Fruit fly (Drosophila melanogaster) whole organism, embryonic: ENCODE results near the gene GramD1B.

Source experiments
- B-H2 ChIP-seq: fragments of 200-800 bp; sonication (Bioruptor generic); optimal IDR thresholded peaks from 2 replicates; lab custom pipeline; 2018; ENCODE audit warnings: missing biosample characterization, mild to moderate bottlenecking, missing genetic modification characterization
- CG10431 ChIP-seq: fragments of 200-800 bp; sonication (Bioruptor generic); optimal IDR thresholded peaks from 3 replicates; lab custom pipeline; 2018; ENCODE audit warnings: missing biosample characterization, mild to moderate bottlenecking, missing genetic modification characterization
- CG13775 ChIP-seq: fragments of 200-800 bp; sonication (Bioruptor generic); optimal IDR thresholded peaks from 3 replicates; lab custom pipeline; 2017; ENCODE audit warnings: missing biosample characterization, mild to moderate bottlenecking, missing genetic modification characterization
- CG15514 ChIP-seq: fragments of 200-800 bp; sonication (Bioruptor generic); optimal IDR thresholded peaks from 3 replicates; lab custom pipeline; 2017; ENCODE audit warnings: missing biosample characterization, missing genetic modification characterization, mild to moderate bottlenecking, moderate library complexity, missing genetic modification reagents
- CG17802 ChIP-seq: fragments of 200-800 bp; sonication (Bioruptor generic); optimal IDR thresholded peaks from 2 replicates; lab custom pipeline; 2018; ENCODE audit warnings: missing biosample characterization, mild to moderate bottlenecking, missing genetic modification characterization, moderate library complexity
- CG2116 ChIP-seq: fragments of 200-800 bp; sonication (Bioruptor generic); optimal IDR thresholded peaks from 3 replicates; lab custom pipeline; 2018; ENCODE audit warnings: missing biosample characterization, mild to moderate bottlenecking, missing genetic modification characterization
- CG2129 ChIP-seq: fragments of 200-800 bp; sonication (Bioruptor generic); IDR thresholded peaks from 2 replicates; pipeline ENCODE4 v1.3.6; 2022; ENCODE audit warnings: missing biosample characterization, missing genetic modification characterization; ENCODE audit not compliant: partially characterized antibody
- CG2202 ChIP-seq: fragments of 200-800 bp; sonication (Bioruptor generic); optimal IDR thresholded peaks from 2 replicates; lab custom pipeline; 2018; ENCODE audit warnings: missing biosample characterization, mild to moderate bottlenecking, missing genetic modification characterization
- CG2712 ChIP-seq: fragments of 200-800 bp; optimal IDR thresholded peaks from 3 replicates; lab custom pipeline; 2019; ENCODE audit warnings: missing biosample characterization, mild to moderate bottlenecking, missing genetic modification characterization, moderate library complexity
- CG34224 ChIP-seq: fragments of 200-800 bp; sonication (Bioruptor generic); IDR thresholded peaks from 3 replicates; pipeline ENCODE4 v1.3.6; 2022; ENCODE audit warnings: missing biosample characterization, missing genetic modification characterization; ENCODE audit not compliant: partially characterized antibody
- CG34376 ChIP-seq: fragments of 200-800 bp; sonication (Bioruptor generic); optimal IDR thresholded peaks from 2 replicates; lab custom pipeline; 2018; ENCODE audit warnings: missing biosample characterization, mild to moderate bottlenecking, missing genetic modification characterization
- CG3847 ChIP-seq: fragments of 200-800 bp; sonication (Bioruptor generic); IDR thresholded peaks from 2 replicates; pipeline ENCODE4 v1.3.6; 2022; ENCODE audit warnings: missing biosample characterization, missing genetic modification characterization
- CG5953 ChIP-seq: fragments of 200-800 bp; sonication (Bioruptor generic); IDR thresholded peaks from 2 replicates; pipeline ENCODE4 v1.3.6; 2022; ENCODE audit warnings: missing biosample characterization, missing genetic modification characterization
- CG6854 ChIP-seq: fragments of 200-800 bp; sonication (Bioruptor generic); optimal IDR thresholded peaks from 3 replicates; lab custom pipeline; 2017; ENCODE audit warnings: missing biosample characterization, mild to moderate bottlenecking, missing genetic modification characterization
- CG8089 ChIP-seq: fragments of 200-800 bp; sonication (Bioruptor generic); optimal IDR thresholded peaks from 3 replicates; lab custom pipeline; 2016; ENCODE audit warnings: missing biosample characterization, missing genetic modification characterization
- CG8765 ChIP-seq: fragments of 200-800 bp; sonication (Bioruptor generic); IDR thresholded peaks from 2 replicates; pipeline ENCODE4 v1.3.6; 2022; ENCODE audit warnings: missing biosample characterization, missing genetic modification characterization
- CG8924 ChIP-seq: fragments of 200-800 bp; optimal IDR thresholded peaks from 3 replicates; lab custom pipeline; 2019; ENCODE audit warnings: missing biosample characterization, mild to moderate bottlenecking, missing genetic modification characterization, moderate library complexity
- CG9437 ChIP-seq: fragments of 200-800 bp; sonication (Bioruptor generic); optimal IDR thresholded peaks from 2 replicates; lab custom pipeline; 2018; ENCODE audit warnings: missing biosample characterization, mild to moderate bottlenecking, missing genetic modification characterization
- CG9727 ChIP-seq: fragments of 200-800 bp; sonication (Bioruptor generic); optimal IDR thresholded peaks from 3 replicates; lab custom pipeline; 2017; ENCODE audit warnings: missing biosample characterization, mild to moderate bottlenecking, missing genetic modification characterization
- Camta ChIP-seq: fragments of 200-800 bp; sonication (Bioruptor generic); optimal IDR thresholded peaks from 2 replicates; lab custom pipeline; 2016; ENCODE audit warnings: missing biosample characterization, missing genetic modification characterization
- CkIIα-i1 ChIP-seq: fragments of 200-800 bp; sonication (Bioruptor generic); IDR thresholded peaks from 2 replicates; pipeline ENCODE4 v1.3.6; 2022; ENCODE audit warnings: missing biosample characterization, missing genetic modification characterization
- Dip2 ChIP-seq: fragments of 200-800 bp; sonication (Bioruptor generic); IDR thresholded peaks from 2 replicates; pipeline ENCODE4 v1.3.6; 2022; ENCODE audit warnings: missing biosample characterization, missing genetic modification characterization
- Elba2 ChIP-seq: fragments of 200-800 bp; sonication (Bioruptor generic); optimal IDR thresholded peaks from 3 replicates; lab custom pipeline; 2016; ENCODE audit warnings: missing biosample characterization, missing genetic modification characterization
- HLH3B ChIP-seq: fragments of 200-800 bp; sonication (Bioruptor generic); IDR thresholded peaks from 2 replicates; pipeline ENCODE4 v1.3.6; 2022; ENCODE audit warnings: missing biosample characterization, missing genetic modification characterization
- Hey ChIP-seq: fragments of 200-800 bp; sonication (Bioruptor generic); optimal IDR thresholded peaks from 3 replicates; lab custom pipeline; 2018; ENCODE audit warnings: missing biosample characterization, mild to moderate bottlenecking, missing genetic modification characterization
- Med ChIP-seq: fragments of 200-800 bp; sonication (Bioruptor generic); peaks from one replicate; lab custom pipeline; 2016; ENCODE audit warnings: missing biosample characterization, missing genetic modification characterization, mild to moderate bottlenecking, inconsistent platforms, moderate library complexity
- Opbp ChIP-seq: fragments of 200-800 bp; sonication (Bioruptor generic); IDR thresholded peaks from 3 replicates; pipeline ENCODE4 v1.3.6; 2022; ENCODE audit warnings: missing biosample characterization, missing genetic modification characterization; ENCODE audit not compliant: partially characterized antibody
- Rx ChIP-seq: fragments of 200-800 bp; sonication (Bioruptor generic); IDR thresholded peaks from 2 replicates; pipeline ENCODE4 v1.3.6; 2022; ENCODE audit warnings: missing biosample characterization, missing genetic modification characterization
- Tbp ChIP-seq: fragments of >200 bp; optimal IDR thresholded peaks from 2 replicates; lab custom pipeline; 2018; ENCODE audit warnings: missing biosample characterization, missing genetic modification characterization
- ac ChIP-seq: fragments of 200-800 bp; sonication (Bioruptor generic); optimal IDR thresholded peaks from 3 replicates; lab custom pipeline; 2017; ENCODE audit warnings: missing biosample characterization, mild to moderate bottlenecking, missing genetic modification characterization
- caup ChIP-seq: fragments of 200-800 bp; sonication (Bioruptor generic); optimal IDR thresholded peaks from 3 replicates; lab custom pipeline; 2017; ENCODE audit warnings: missing biosample characterization, mild to moderate bottlenecking, missing genetic modification characterization, moderate library complexity; ENCODE audit not compliant: severe bottlenecking
- cg ChIP-seq: fragments of 200-800 bp; sonication (Bioruptor generic); optimal IDR thresholded peaks from 3 replicates; lab custom pipeline; 2019; ENCODE audit warnings: missing biosample characterization, mild to moderate bottlenecking, missing genetic modification characterization, moderate library complexity
- chinmo ChIP-seq: fragments of 200-800 bp; sonication (Bioruptor generic); IDR thresholded peaks from 4 replicates; pipeline ENCODE4 v1.3.6; 2022; ENCODE audit warnings: missing biosample characterization, missing genetic modification characterization; ENCODE audit not compliant: partially characterized antibody
- danr ChIP-seq: fragments of 200-800 bp; sonication (Bioruptor generic); IDR thresholded peaks from 2 replicates; pipeline ENCODE4 v1.3.6; 2022; ENCODE audit warnings: missing biosample characterization, missing genetic modification characterization
- jigr1 ChIP-seq: fragments of 200-800 bp; sonication (Bioruptor generic); IDR thresholded peaks from 3 replicates; pipeline ENCODE4 v1.3.6; 2022; ENCODE audit warnings: missing biosample characterization, missing genetic modification characterization
- lbe ChIP-seq: fragments of 200-800 bp; sonication (Bioruptor generic); optimal IDR thresholded peaks from 2 replicates; lab custom pipeline; 2016; ENCODE audit warnings: missing biosample characterization, mild to moderate bottlenecking, missing genetic modification characterization
- pan ChIP-seq, 4 experiments: fragments of >200 bp in 3 of 4; fragments of 200-800 bp in 1 of 4; sonication (Bioruptor generic) in 1 of 4; optimal IDR thresholded peaks in 3 of 4; IDR thresholded peaks in 1 of 4; 2 replicates each; pipeline versions ENCODE4 v1.3.6 to Lab custom; 2017 to 2022; ENCODE audit warnings: missing biosample characterization in 2 of 4, missing genetic modification characterization in 2 of 4, mixed read lengths in 1 of 4
- pros ChIP-seq: fragments of 200-800 bp; sonication (Bioruptor generic); optimal IDR thresholded peaks from 3 replicates; lab custom pipeline; 2019; ENCODE audit warnings: missing biosample characterization, mild to moderate bottlenecking, missing genetic modification characterization, moderate library complexity
- schlank ChIP-seq: fragments of 200-800 bp; sonication (Bioruptor generic); optimal IDR thresholded peaks from 2 replicates; lab custom pipeline; 2018; ENCODE audit warnings: missing biosample characterization, mild to moderate bottlenecking, missing genetic modification characterization
- sd ChIP-seq: fragments of 200-800 bp; sonication (Bioruptor generic); optimal IDR thresholded peaks from 3 replicates; lab custom pipeline; 2018; ENCODE audit warnings: missing biosample characterization, mild to moderate bottlenecking, missing genetic modification characterization, moderate library complexity
- slou ChIP-seq: fragments of 200-800 bp; sonication (Bioruptor generic); optimal IDR thresholded peaks from 3 replicates; lab custom pipeline; 2016; ENCODE audit warnings: missing biosample characterization, missing genetic modification characterization
- sug ChIP-seq: fragments of 200-800 bp; optimal IDR thresholded peaks from 2 replicates; lab custom pipeline; 2019; ENCODE audit warnings: missing biosample characterization, mild to moderate bottlenecking, missing genetic modification characterization, moderate library complexity
- unpg ChIP-seq: fragments of 200-800 bp; sonication (Bioruptor generic); optimal IDR thresholded peaks from 3 replicates; lab custom pipeline; 2018; ENCODE audit warnings: missing biosample characterization, mild to moderate bottlenecking, missing genetic modification characterization, moderate library complexity
- vfl ChIP-seq: fragments of 200-800 bp; sonication (Bioruptor generic); optimal IDR thresholded peaks from 2 replicates; lab custom pipeline; 2016; ENCODE audit warnings: missing biosample characterization, missing genetic modification characterization
- vvl ChIP-seq: fragments of 200-800 bp; sonication (Bioruptor generic); IDR thresholded peaks from 2 replicates; pipeline ENCODE4 v1.3.6; 2022; ENCODE audit warnings: missing biosample characterization, missing genetic modification characterization
- wdn ChIP-seq: fragments of 200-800 bp; sonication (Bioruptor generic); IDR thresholded peaks from 2 replicates; pipeline ENCODE4 v1.3.6; 2022; ENCODE audit warnings: missing biosample characterization, missing genetic modification characterization

Gene GramD1B

dm6 chr2L:3366043-3366679 is 7.0 kb downstream of the GramD1B start (continued):
- peak; percentile 89 for TF ChIP-seq Hey (tag; lab: Kevin White, UChicago)
- TF ChIP-seq wdn (GFP tag; lab: Robert Waterston, UW): no peak
- no peak for TF ChIP-seq caup
- TF ChIP-seq HLH3B (GFP tag; lab: Robert Waterston, UW): no peak
- TF ChIP-seq slou: no peak
- no peak for TF ChIP-seq CG5953 (GFP tag; lab: Robert Waterston, UW)
- TF ChIP-seq vvl (GFP tag; lab: Robert Waterston, UW): no peak
- TF ChIP-seq lbe: no peak
- no peak for TF ChIP-seq schlank
- no peak for TF ChIP-seq unpg (GFP tag; lab: Kevin White, UChicago)
- TF ChIP-seq Camta (GFP tag; lab: Kevin White, UChicago): no peak
- no peak for TF ChIP-seq Opbp (GFP tag; lab: Robert Waterston, UW)
- TF ChIP-seq CG13775 (GFP tag; lab: Kevin White, UChicago): no peak
- no peak for TF ChIP-seq CG17802 (tag; lab: Kevin White, UChicago)
- peak; percentile 86 for TF ChIP-seq CG34376
- TF ChIP-seq CG10431: no peak
- TF ChIP-seq CG8765 (GFP tag; lab: Robert Waterston, UW): no peak
- TF ChIP-seq CG8924 (tag; lab: Kevin White, UChicago): no peak
- TF ChIP-seq CG9727 (GFP tag; lab: Kevin White, UChicago): no peak
- no peak for TF ChIP-seq pan (optimal IDR thresholded peaks at IDR 0.05; lab: Kevin White, UChicago)
- TF ChIP-seq pan (GFP tag; optimal IDR thresholded peaks at IDR 0.05 in 1 of 2, IDR thresholded peaks at IDR 0.05 in 1 of 2): no peak
- no peak for TF ChIP-seq Elba2 (GFP tag; lab: Kevin White, UChicago)
- peak; percentile 78; the same call in 1 of the 4 replicates for TF ChIP-seq chinmo
- peak; percentile 96 for TF ChIP-seq sug (tag; lab: Kevin White, UChicago)
- TF ChIP-seq CG2129 (GFP tag; lab: Robert Waterston, UW): no peak
- no peak for TF ChIP-seq Rx (GFP tag; lab: Robert Waterston, UW)
- no peak for TF ChIP-seq ac (GFP tag; lab: Kevin White, UChicago)
- no peak for TF ChIP-seq sd (tag; lab: Kevin White, UChicago)
- no peak for TF ChIP-seq CG9437 (GFP tag; lab: Kevin White, UChicago)
- no peak for TF ChIP-seq danr (GFP tag; lab: Robert Waterston, UW)
- no peak for TF ChIP-seq pros (GFP tag; lab: Kevin White, UChicago)
- no peak for TF ChIP-seq CG34224 (GFP tag; lab: Robert Waterston, UW)
- TF ChIP-seq cg: no peak
- no peak for TF ChIP-seq CG8089 (GFP tag; lab: Kevin White, UChicago)
- TF ChIP-seq CG2712 (tag; lab: Kevin White, UChicago): no peak
- TF ChIP-seq CG15514 (GFP tag; lab: Kevin White, UChicago): peak; percentile 26
- TF ChIP-seq B-H2 (GFP tag; lab: Kevin White, UChicago): no peak
- TF ChIP-seq CG2202: no peak
- TF ChIP-seq Dip2 (GFP tag; lab: Robert Waterston, UW): no peak
- no peak for TF ChIP-seq vfl (GFP tag; lab: Kevin White, UChicago)
- no peak for TF ChIP-seq CG3847
- TF ChIP-seq jigr1: no peak
- peak; percentile 73 for TF ChIP-seq Med
- TF ChIP-seq CkIIα-i1: no peak
- TF ChIP-seq CG2116 (GFP tag; lab: Kevin White, UChicago): no peak
- TF ChIP-seq Tbp (GFP tag; lab: Kevin White, UChicago): no peak
- no peak for TF ChIP-seq CG6854 (GFP tag; lab: Kevin White, UChicago)
